Worm (Caenorhabditis elegans) whole organism, young adult: ENCODE results near the gene fipp-1.

Experiments used
- B0035.1 ChIP-seq: sonication (generic microtip); optimal IDR thresholded peaks from 2 replicates; lab custom pipeline; 2016; ENCODE audit warnings: missing genetic modification characterization, mild to moderate bottlenecking, missing compliant biosample characterization, missing genotype, missing genetic modification reagents
- D2030.7 ChIP-seq: fragments of 200-800 bp; sonication (Bioruptor generic); IDR thresholded peaks from 2 replicates; pipeline ENCODE4 v1.3.6; 2022; ENCODE audit warnings: missing genetic modification reagents, missing genetic modification characterization, missing compliant biosample characterization
- F39B2.1 ChIP-seq: fragments of 200-800 bp; sonication (Bioruptor generic); IDR thresholded peaks from 2 replicates; pipeline ENCODE4 v1.3.6; 2022; ENCODE audit warnings: missing genetic modification reagents, missing genetic modification characterization, missing compliant biosample characterization
- F55B11.4 ChIP-seq: sonication (generic microtip); optimal IDR thresholded peaks from 2 replicates; lab custom pipeline; 2016; ENCODE audit warnings: missing compliant biosample characterization, missing genetic modification characterization, borderline replicate concordance; ENCODE audit not compliant: insufficient read depth
- F57C9.4 ChIP-seq: sonication (generic microtip); optimal IDR thresholded peaks from 2 replicates; lab custom pipeline; 2017; ENCODE audit warnings: mild to moderate bottlenecking, missing genetic modification characterization, missing compliant biosample characterization
- K11D2.4 ChIP-seq: fragments of 200-800 bp; sonication (Bioruptor generic); IDR thresholded peaks from 2 replicates; pipeline ENCODE4 v1.3.6; 2022; ENCODE audit warnings: missing genetic modification reagents, missing genetic modification characterization, missing compliant biosample characterization
- T07F8.4 ChIP-seq: sonication (generic microtip); optimal IDR thresholded peaks from 2 replicates; lab custom pipeline; 2016; ENCODE audit warnings: mild to moderate bottlenecking, missing genetic modification characterization, moderate library complexity, missing compliant biosample characterization
- Y53F4B.3 ChIP-seq: fragments of 200-800 bp; sonication (Bioruptor generic); IDR thresholded peaks from 2 replicates; pipeline ENCODE4 v1.3.6; 2022; ENCODE audit warnings: missing genetic modification reagents, missing genetic modification characterization, missing compliant biosample characterization
- Y53G8AR.9 ChIP-seq: fragments of 200-800 bp; sonication (Bioruptor generic); conservative IDR thresholded peaks from 2 replicates; pipeline ENCODE4 v1.3.6; 2022; ENCODE audit warnings: missing genetic modification reagents, missing genetic modification characterization, missing compliant biosample characterization
- aptf-2 ChIP-seq: fragments of 200-800 bp; sonication (Bioruptor generic); conservative IDR thresholded peaks from 2 replicates; pipeline ENCODE4 v1.3.6; 2022; ENCODE audit warnings: missing genetic modification reagents, missing genetic modification characterization, missing compliant biosample characterization
- athp-1 ChIP-seq: sonication (generic microtip); optimal IDR thresholded peaks from 2 replicates; lab custom pipeline; 2017; ENCODE audit warnings: mild to moderate bottlenecking, missing genetic modification characterization, missing compliant biosample characterization
- attf-3 ChIP-seq: fragments of 200-800 bp; sonication (Bioruptor generic); conservative IDR thresholded peaks from 2 replicates; pipeline ENCODE4 v1.3.6; 2022; ENCODE audit warnings: missing genetic modification reagents, missing genetic modification characterization, missing compliant biosample characterization
- attf-5 ChIP-seq: fragments of 200-800 bp; sonication (Bioruptor generic); optimal IDR thresholded peaks from 2 replicates; lab custom pipeline; 2018; ENCODE audit warnings: mild to moderate bottlenecking, missing genetic modification characterization, missing compliant biosample characterization
- bed-1 ChIP-seq: fragments of 200-800 bp; sonication (Bioruptor generic); IDR thresholded peaks from 2 replicates; pipeline ENCODE4 v1.3.6; 2022; ENCODE audit warnings: missing genetic modification reagents, missing genetic modification characterization, missing compliant biosample characterization
- cebp-1 ChIP-seq, 2 experiments: fragments of 200-800 bp in 1 of 2; sonication (Bioruptor generic) in 1 of 2; sonication (generic microtip) in 1 of 2; IDR thresholded peaks in 1 of 2; optimal IDR thresholded peaks in 1 of 2; 2 replicates each; pipeline versions ENCODE4 v1.3.6 to Lab custom; 2017 to 2022; ENCODE audit warnings: missing compliant biosample characterization in 2 of 2, missing genetic modification characterization in 2 of 2, mild to moderate bottlenecking in 1 of 2, missing genetic modification reagents in 1 of 2, moderate library complexity in 1 of 2
- ceh-91 ChIP-seq: fragments of 200-800 bp; sonication (Bioruptor generic); IDR thresholded peaks from 2 replicates; pipeline ENCODE4 v1.3.6; 2022; ENCODE audit warnings: missing genetic modification reagents, missing genetic modification characterization, missing compliant biosample characterization
- dpff-1 ChIP-seq: sonication (generic microtip); optimal IDR thresholded peaks from 2 replicates; lab custom pipeline; 2017; ENCODE audit warnings: mild to moderate bottlenecking, missing genetic modification characterization, missing compliant biosample characterization
- egl-18 ChIP-seq: fragments of 200-800 bp; sonication (Bioruptor generic); IDR thresholded peaks from 2 replicates; pipeline ENCODE4 v1.3.6; 2022; ENCODE audit warnings: missing genetic modification reagents, missing genetic modification characterization, missing compliant biosample characterization
- ekl-4 ChIP-seq: fragments of 200-800 bp; sonication (Bioruptor generic); IDR thresholded peaks from 2 replicates; pipeline ENCODE4 v1.3.6; 2022; ENCODE audit warnings: missing genetic modification reagents, missing genetic modification characterization, missing compliant biosample characterization
- ets-4 ChIP-seq: fragments of 200-800 bp; sonication (Bioruptor generic); optimal IDR thresholded peaks from 2 replicates; lab custom pipeline; 2018; ENCODE audit warnings: mild to moderate bottlenecking, missing genetic modification characterization, missing compliant biosample characterization
- hrde-1 ChIP-seq: sonication (generic microtip); optimal IDR thresholded peaks from 2 replicates; lab custom pipeline; 2016; ENCODE audit warnings: missing genetic modification characterization, mild to moderate bottlenecking, missing compliant biosample characterization, moderate library complexity, missing genotype, missing genetic modification reagents, borderline replicate concordance
- lag-1 ChIP-seq: fragments of 200-800 bp; sonication (Bioruptor generic); IDR thresholded peaks from 2 replicates; pipeline ENCODE4 v1.3.6; 2022; ENCODE audit warnings: missing genetic modification reagents, missing genetic modification characterization, missing compliant biosample characterization
- let-526 ChIP-seq: fragments of 200-800 bp; sonication (Bioruptor generic); IDR thresholded peaks from 2 replicates; pipeline ENCODE4 v1.3.6; 2022; ENCODE audit warnings: missing genetic modification reagents, missing genetic modification characterization, missing compliant biosample characterization
- lin-35 ChIP-seq, 3 experiments: fragments of 150-350 bp in 2 of 3; sonication (generic microtip) in 1 of 3; optimal IDR thresholded peaks; 2 replicates each; lab custom pipeline; 2014 to 2018; ENCODE audit warnings: missing biosample characterization in 3 of 3, missing genetic modification characterization in 3 of 3, missing genetic modification reagents in 3 of 3
- lsl-1 ChIP-seq: fragments of 200-800 bp; sonication (Bioruptor generic); optimal IDR thresholded peaks from 2 replicates; lab custom pipeline; 2018; ENCODE audit warnings: mild to moderate bottlenecking, missing genetic modification characterization, moderate library complexity, missing compliant biosample characterization
- lsy-27 ChIP-seq: sonication (generic microtip); optimal IDR thresholded peaks from 2 replicates; lab custom pipeline; 2017; ENCODE audit warnings: missing genetic modification characterization, mild to moderate bottlenecking, missing compliant biosample characterization, antibody characterized with exemption, missing genotype, borderline replicate concordance; ENCODE audit not compliant: insufficient read depth
- mcd-1 ChIP-seq: fragments of 200-800 bp; sonication (Bioruptor generic); IDR thresholded peaks from 2 replicates; pipeline ENCODE4 v1.3.6; 2022; ENCODE audit warnings: missing genetic modification reagents, missing genetic modification characterization, missing compliant biosample characterization
- mel-28 ChIP-seq: sonication (generic microtip); optimal IDR thresholded peaks from 2 replicates; lab custom pipeline; 2016; ENCODE audit warnings: borderline replicate concordance, mild to moderate bottlenecking, missing genetic modification characterization, missing compliant biosample characterization
- mes-4 ChIP-seq: sonication (generic microtip); optimal IDR thresholded peaks from 2 replicates; lab custom pipeline; 2016; ENCODE audit warnings: missing genotype, missing genetic modification characterization, missing compliant biosample characterization
- nhr-120 ChIP-seq: fragments of 200-800 bp; sonication (Bioruptor generic); IDR thresholded peaks from 2 replicates; pipeline ENCODE4 v1.3.6; 2022; ENCODE audit warnings: missing genetic modification characterization, missing compliant biosample characterization
- nhr-80 ChIP-seq: sonication (generic microtip); optimal IDR thresholded peaks from 2 replicates; lab custom pipeline; 2016; ENCODE audit warnings: missing genetic modification characterization, missing compliant biosample characterization
- nhr-90 ChIP-seq: sonication (generic microtip); optimal IDR thresholded peaks from 2 replicates; lab custom pipeline; 2016; ENCODE audit warnings: missing genotype, mild to moderate bottlenecking, missing genetic modification characterization, missing compliant biosample characterization
- snpc-1.1 ChIP-seq: sonication (generic microtip); optimal IDR thresholded peaks from 2 replicates; lab custom pipeline; 2017; ENCODE audit warnings: missing genetic modification characterization, mild to moderate bottlenecking, missing compliant biosample characterization, antibody characterized with exemption, moderate library complexity, missing genotype, missing genetic modification reagents; ENCODE audit not compliant: insufficient read depth
- snpc-1.3 ChIP-seq: sonication (generic microtip); optimal IDR thresholded peaks from 2 replicates; lab custom pipeline; 2017; ENCODE audit warnings: missing genetic modification characterization, mild to moderate bottlenecking, missing compliant biosample characterization, antibody characterized with exemption, moderate library complexity, missing genotype, missing genetic modification reagents; ENCODE audit not compliant: insufficient read depth
- snpc-3.4 ChIP-seq: sonication (generic microtip); optimal IDR thresholded peaks from 2 replicates; lab custom pipeline; 2017; ENCODE audit warnings: missing genetic modification characterization, mild to moderate bottlenecking, missing compliant biosample characterization, antibody characterized with exemption, moderate library complexity, missing genotype, missing genetic modification reagents
- snpc-4 ChIP-seq, 5 experiments: fragments of 150-350 bp in 1 of 5; sonication (generic microtip) in 4 of 5; optimal IDR thresholded peaks; 2 replicates each; lab custom pipeline; 2014 to 2018; ENCODE audit warnings: missing genetic modification characterization in 5 of 5, missing biosample characterization in 3 of 5, antibody characterized with exemption in 2 of 5, mild to moderate bottlenecking in 2 of 5, missing compliant biosample characterization in 2 of 5, missing genotype in 2 of 5, moderate library complexity in 2 of 5, missing genetic modification reagents in 1 of 5
- somi-1 ChIP-seq: fragments of 200-800 bp; sonication (Bioruptor generic); optimal IDR thresholded peaks from 2 replicates; lab custom pipeline; 2018; ENCODE audit warnings: mild to moderate bottlenecking, missing genetic modification characterization, missing compliant biosample characterization
- tlf-1 ChIP-seq: fragments of 200-800 bp; sonication (Bioruptor generic); optimal IDR thresholded peaks from 2 replicates; lab custom pipeline; 2018; ENCODE audit warnings: mild to moderate bottlenecking, missing genetic modification characterization, missing compliant biosample characterization
- unc-62 ChIP-seq: fragments of 150-350 bp; optimal IDR thresholded peaks from 2 replicates; lab custom pipeline; 2014; ENCODE audit warnings: missing biosample characterization, missing genetic modification reagents, missing genetic modification characterization
- ztf-18 ChIP-seq: sonication (generic microtip); optimal IDR thresholded peaks from 2 replicates; lab custom pipeline; 2016; ENCODE audit warnings: missing genotype, mild to moderate bottlenecking, missing genetic modification characterization, missing compliant biosample characterization
- ztf-6 ChIP-seq: fragments of 200-800 bp; sonication (Bioruptor generic); IDR thresholded peaks from 2 replicates; pipeline ENCODE4 v1.3.6; 2022; ENCODE audit warnings: missing genetic modification reagents, missing genetic modification characterization, missing compliant biosample characterization

fipp-1 gene

DNA sequence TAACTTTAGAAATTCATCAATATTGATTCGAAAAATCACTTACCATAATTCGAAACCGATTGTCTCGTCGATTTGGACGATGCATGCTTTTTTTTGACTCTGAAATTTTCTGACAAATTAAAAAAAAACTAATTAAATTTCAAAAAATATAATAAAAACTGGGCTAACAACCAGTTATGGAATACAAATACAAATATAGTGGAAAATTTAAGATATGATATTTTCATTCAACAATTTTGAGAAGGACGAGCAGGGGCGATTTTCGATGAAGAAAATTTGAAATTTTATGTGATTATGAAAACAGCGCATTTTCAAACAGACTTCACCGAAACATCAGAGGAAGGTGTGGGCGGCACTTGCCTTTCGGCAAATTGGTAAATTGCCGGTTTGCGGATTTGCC is 10.7 kb downstream of the fipp-1 start, which contains the start of gene F13A2.1:
Gene F13A2.1 (minus strand): TSS at position 101 of the 400 bp plus-strand sequence.
- TF ChIP-seq attf-5 (GFP tag; lab: Kevin White, UChicago) (no peak), somi-1 (GFP tag; lab: Kevin White, UChicago) (no peak), lsl-1 (GFP tag; lab: Kevin White, UChicago) (no peak), K11D2.4 (GFP tag; lab: Robert Waterston, UW) (no peak), F39B2.1 (GFP tag; lab: Robert Waterston, UW) (no peak), unc-62 (GFP tag; lab: Kevin White, UChicago) (no peak), Y53G8AR.9 (GFP tag; lab: Robert Waterston, UW) (no peak), nhr-90 (tag; lab: Kevin White, UChicago) (no peak), hrde-1 (tag; lab: Kevin White, UChicago) (no peak), lag-1 (no peak)

DNA sequence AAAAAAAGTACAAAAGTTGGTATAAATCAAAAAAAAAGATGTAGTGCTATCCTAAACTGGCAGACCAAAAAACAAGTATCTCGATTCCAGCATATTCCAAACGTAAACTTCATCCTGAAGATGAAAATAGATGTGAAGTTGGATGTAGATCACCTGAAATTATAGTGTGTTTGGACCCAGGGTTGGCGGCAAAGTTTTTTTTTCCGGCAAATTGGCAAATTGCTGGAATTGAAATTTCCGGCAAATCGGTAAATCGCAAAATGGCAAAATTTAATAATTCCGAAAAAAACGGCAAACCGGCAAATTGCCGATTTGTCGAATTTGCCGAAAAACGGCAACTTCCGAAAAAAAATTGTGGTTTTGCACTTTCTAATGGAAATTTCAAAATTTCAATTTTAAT is 12.9 kb downstream of the fipp-1 start, which contains the start of gene F13A2.2:
Gene F13A2.2 (minus strand): TSS at position 101 of the 400 bp plus-strand sequence.
- no peak for TF ChIP-seq F55B11.4 (tag; lab: Kevin White, UChicago)
- TF ChIP-seq, all 124 proteins: peak for 0

DNA sequence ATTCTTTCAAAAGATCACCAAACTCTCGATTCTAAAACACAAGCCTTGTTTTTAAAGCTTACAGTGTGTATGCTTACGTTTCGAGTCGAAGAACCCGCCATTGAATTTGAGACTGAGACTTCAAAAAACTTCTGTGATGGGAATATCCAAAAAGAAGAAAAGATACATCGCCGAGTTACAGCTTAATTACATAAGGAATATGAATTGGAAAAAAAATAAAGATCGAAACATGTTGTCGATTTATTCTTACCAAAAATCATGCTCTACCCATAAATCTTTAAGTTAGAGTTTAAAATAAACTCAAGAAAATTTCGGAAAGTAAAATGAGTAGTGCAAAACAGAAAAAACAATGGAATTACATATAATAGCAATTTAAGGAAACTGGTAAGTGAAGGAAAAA is 14.6 kb downstream of the fipp-1 start, which contains the start of gene F13A2.10:
Gene F13A2.10 (minus strand): TSS at position 101 of the 400 bp plus-strand sequence.
- TF ChIP-seq B0035.1 = no peak
- no peak for TF ChIP-seq Y53F4B.3 (GFP tag; lab: Robert Waterston, UW)
- no peak for TF ChIP-seq mcd-1 (GFP tag; lab: Robert Waterston, UW)
- TF ChIP-seq athp-1 (tag; lab: Kevin White, UChicago) = no peak
- TF ChIP-seq ekl-4 = no peak
- TF ChIP-seq F57C9.4 (tag; lab: Kevin White, UChicago) = no peak
- no peak for TF ChIP-seq ztf-18
- no peak for TF ChIP-seq attf-5 (GFP tag; lab: Kevin White, UChicago)
- no peak for TF ChIP-seq ztf-6 (GFP tag; lab: Robert Waterston, UW)
- no peak for TF ChIP-seq aptf-2 (GFP tag; lab: Robert Waterston, UW)
- no peak for TF ChIP-seq let-526 (GFP tag; lab: Robert Waterston, UW)
- no peak for TF ChIP-seq lsy-27
- no peak for TF ChIP-seq egl-18 (GFP tag; lab: Robert Waterston, UW)
- TF ChIP-seq dpff-1 (tag; lab: Kevin White, UChicago) = no peak

DNA sequence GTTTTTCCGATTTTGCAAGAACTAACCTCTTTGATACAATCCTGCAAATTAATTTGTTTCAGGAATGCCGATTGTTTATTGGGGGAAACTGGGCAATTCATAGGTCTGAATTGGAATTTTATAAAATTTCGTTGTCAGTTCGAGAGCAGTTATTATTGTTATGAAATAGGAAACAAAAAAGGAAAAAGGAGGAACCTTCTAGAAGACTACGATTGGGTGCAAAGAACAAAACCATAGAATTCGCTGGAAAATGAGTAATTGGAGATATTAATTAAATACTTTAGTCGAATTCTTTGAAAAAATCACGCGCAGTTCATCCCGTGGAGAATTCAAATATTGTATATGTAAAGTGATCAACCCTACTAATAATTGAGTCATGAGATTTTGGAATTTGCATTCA is 15.8 kb downstream of the fipp-1 start, which contains the start of gene F13A2.9:
Gene F13A2.9 (minus strand): TSS at position 101 of the 400 bp plus-strand sequence.
- no peak for TF ChIP-seq ets-4 (GFP tag; lab: Kevin White, UChicago)
- no peak for TF ChIP-seq snpc-1.1 (tag; lab: Kevin White, UChicago)
- no peak for TF ChIP-seq attf-3 (GFP tag; lab: Robert Waterston, UW)
- TF ChIP-seq aptf-2 (GFP tag; lab: Robert Waterston, UW) = no peak
- no peak for TF ChIP-seq snpc-4 (GFP tag; optimal IDR thresholded peaks at IDR 0.05; lab: Kevin White, UChicago)
- no peak for TF ChIP-seq snpc-4 (tag; optimal IDR thresholded peaks at IDR 0.05; lab: Kevin White, UChicago)
- no peak for TF ChIP-seq snpc-3.4 (tag; lab: Kevin White, UChicago)
- TF ChIP-seq ceh-91 (GFP tag; lab: Robert Waterston, UW) = no peak
- no peak for TF ChIP-seq bed-1 (GFP tag; lab: Robert Waterston, UW)
- no peak for TF ChIP-seq nhr-80 (tag; lab: Kevin White, UChicago)
- TF ChIP-seq lsl-1 (GFP tag; lab: Kevin White, UChicago) = no peak
- no peak for TF ChIP-seq nhr-120 (GFP tag; lab: Robert Waterston, UW)
- TF ChIP-seq tlf-1 = no peak
- no peak for TF ChIP-seq T07F8.4 (tag; lab: Kevin White, UChicago)
- TF ChIP-seq lin-35 (GFP tag; optimal IDR thresholded peaks at IDR 0.05; lab: Kevin White, UChicago) = no peak
- no peak for TF ChIP-seq mel-28 (tag; lab: Kevin White, UChicago)
- TF ChIP-seq D2030.7 (GFP tag; lab: Robert Waterston, UW) = no peak
- no peak for TF ChIP-seq cebp-1 (GFP tag; IDR thresholded peaks at IDR 0.05; lab: Robert Waterston, UW)
- no peak for TF ChIP-seq cebp-1 (tag; optimal IDR thresholded peaks at IDR 0.05; lab: Kevin White, UChicago)
- no peak for TF ChIP-seq mes-4 (tag; lab: Kevin White, UChicago)
- no peak for TF ChIP-seq dpff-1 (tag; lab: Kevin White, UChicago)
- TF ChIP-seq snpc-1.3 (tag; lab: Kevin White, UChicago) = no peak
